Worm (Caenorhabditis elegans) whole organism, L4 larva: ENCODE data around the gene osta-1.

Source experiments
- F10B5.3 ChIP-seq: sonication (generic microtip); optimal IDR thresholded peaks from 2 replicates; lab custom pipeline; 2016; ENCODE audit warnings: mild to moderate bottlenecking, missing genetic modification characterization, missing compliant biosample characterization
- R02D3.7 ChIP-seq: fragments of 150-350 bp; sonication (generic microtip); optimal IDR thresholded peaks from 3 replicates; lab custom pipeline; 2014; ENCODE audit warnings: missing biosample characterization, missing genetic modification characterization
- T20F7.1 ChIP-seq: fragments of 200-800 bp; sonication (Bioruptor generic); optimal IDR thresholded peaks from 2 replicates; lab custom pipeline; 2018; ENCODE audit warnings: mild to moderate bottlenecking, missing genetic modification characterization, missing compliant biosample characterization
- T26A8.4 ChIP-seq: fragments of 200-800 bp; sonication (Bioruptor generic); IDR thresholded peaks from 2 replicates; pipeline ENCODE4 v1.3.6; 2022; ENCODE audit warnings: missing genetic modification characterization, missing compliant biosample characterization
- Y48G9A.11 ChIP-seq: fragments of 200-800 bp; sonication (Bioruptor generic); IDR thresholded peaks from 2 replicates; pipeline ENCODE4 v1.3.6; 2022; ENCODE audit warnings: missing genetic modification reagents, missing genetic modification characterization, missing compliant biosample characterization
- aha-1 ChIP-seq: fragments of 150-350 bp; peaks from one replicate; lab custom pipeline; 2014; ENCODE audit warnings: missing biosample characterization, missing genetic modification characterization
- aly-2 ChIP-seq: sonication (generic microtip); optimal IDR thresholded peaks from 2 replicates; lab custom pipeline; 2018; ENCODE audit warnings: missing biosample characterization, missing genetic modification characterization
- ama-1 ChIP-seq: fragments of 150-350 bp; optimal IDR thresholded peaks from 2 replicates; lab custom pipeline; 2014; ENCODE audit warnings: inconsistent platforms, mixed read lengths
- attf-4 ChIP-seq: sonication (generic microtip); optimal IDR thresholded peaks from 3 replicates; lab custom pipeline; 2017; ENCODE audit warnings: missing biosample characterization, missing genetic modification characterization
- cey-2 ChIP-seq: sonication (generic microtip); optimal IDR thresholded peaks from 3 replicates; lab custom pipeline; 2017; ENCODE audit warnings: missing genetic modification characterization, mild to moderate bottlenecking, missing compliant biosample characterization, antibody characterized with exemption, borderline replicate concordance; ENCODE audit not compliant: insufficient read depth
- daf-16 ChIP-seq, 3 experiments: sonication (generic microtip); optimal IDR thresholded peaks; 2 replicates each; lab custom pipeline; 2016 to 2017; ENCODE audit warnings: missing genetic modification characterization in 3 of 3, missing genetic modification reagents in 3 of 3, mild to moderate bottlenecking in 2 of 3, missing compliant biosample characterization in 2 of 3, missing biosample characterization in 1 of 3, moderate library complexity in 1 of 3
- daf-19 ChIP-seq: fragments of 200-800 bp; sonication (Bioruptor generic); conservative IDR thresholded peaks from 2 replicates; pipeline ENCODE4 v1.3.6; 2022; ENCODE audit warnings: missing genetic modification characterization, missing compliant biosample characterization
- daf-8 ChIP-seq: fragments of 200-800 bp; sonication (Bioruptor generic); IDR thresholded peaks from 2 replicates; pipeline ENCODE4 v1.3.6; 2022; ENCODE audit warnings: missing genetic modification characterization, missing compliant biosample characterization
- dmd-9 ChIP-seq: fragments of 200-800 bp; sonication (Bioruptor generic); IDR thresholded peaks from 2 replicates; pipeline ENCODE4 v1.3.6; 2022; ENCODE audit warnings: missing genetic modification reagents, missing genetic modification characterization, missing compliant biosample characterization
- dpl-1 ChIP-seq: fragments of 150-350 bp; optimal IDR thresholded peaks from 2 replicates; lab custom pipeline; 2014; ENCODE audit warnings: missing biosample characterization, missing genetic modification reagents, missing genetic modification characterization
- dve-1 ChIP-seq: sonication (generic microtip); optimal IDR thresholded peaks from 2 replicates; lab custom pipeline; 2017; ENCODE audit warnings: antibody characterized with exemption, mild to moderate bottlenecking, missing genetic modification characterization, missing compliant biosample characterization; ENCODE audit not compliant: insufficient read depth
- egl-43 ChIP-seq: fragments of 200-800 bp; sonication (Bioruptor generic); IDR thresholded peaks from 2 replicates; pipeline ENCODE4 v1.3.6; 2022; ENCODE audit warnings: missing genetic modification reagents, missing genetic modification characterization, missing compliant biosample characterization
- hlh-11 ChIP-seq: fragments of 200-800 bp; sonication (Bioruptor generic); optimal IDR thresholded peaks from 2 replicates; lab custom pipeline; 2018; ENCODE audit warnings: mild to moderate bottlenecking, missing genetic modification characterization, missing compliant biosample characterization
- hlh-30 ChIP-seq: sonication (generic microtip); optimal IDR thresholded peaks from 2 replicates; lab custom pipeline; 2017; ENCODE audit warnings: antibody characterized with exemption, mild to moderate bottlenecking, missing genetic modification characterization, missing compliant biosample characterization; ENCODE audit not compliant: insufficient read depth
- jun-1 ChIP-seq: fragments of 150-350 bp; optimal IDR thresholded peaks from 2 replicates; lab custom pipeline; 2014; ENCODE audit warnings: missing biosample characterization, missing genetic modification reagents, missing genetic modification characterization
- lim-7 ChIP-seq: fragments of 200-800 bp; sonication (Bioruptor generic); IDR thresholded peaks from 2 replicates; pipeline ENCODE4 v1.3.6; 2022; ENCODE audit warnings: missing genetic modification characterization, missing compliant biosample characterization
- lin-1 ChIP-seq: fragments of 200-800 bp; sonication (Bioruptor generic); IDR thresholded peaks from 2 replicates; pipeline ENCODE4 v1.3.6; 2022; ENCODE audit warnings: missing genetic modification reagents, missing genetic modification characterization, missing compliant biosample characterization
- lin-29 ChIP-seq: fragments of 200-800 bp; sonication (Bioruptor generic); IDR thresholded peaks from 2 replicates; pipeline ENCODE4 v1.3.6; 2022; ENCODE audit warnings: missing genetic modification reagents, missing genetic modification characterization, missing compliant biosample characterization
- lsy-2 ChIP-seq, 2 experiments: fragments of 150-350 bp in 1 of 2; sonication (generic microtip) in 1 of 2; optimal IDR thresholded peaks; 2 replicates each; lab custom pipeline; 2014 to 2017; ENCODE audit warnings: missing biosample characterization in 2 of 2, missing genetic modification characterization in 2 of 2
- mdt-29 ChIP-seq: fragments of 200-800 bp; sonication (Bioruptor generic); IDR thresholded peaks from 2 replicates; pipeline ENCODE4 v1.3.6; 2022; ENCODE audit warnings: missing genetic modification reagents, missing genetic modification characterization, missing compliant biosample characterization
- mep-1 ChIP-seq: fragments of 150-350 bp; sonication (generic microtip); optimal IDR thresholded peaks from 3 replicates; lab custom pipeline; 2014; ENCODE audit warnings: missing biosample characterization, missing genetic modification characterization
- mes-2 ChIP-seq: sonication (generic microtip); optimal IDR thresholded peaks from 2 replicates; lab custom pipeline; 2016; ENCODE audit warnings: missing genotype, mild to moderate bottlenecking, missing genetic modification characterization, missing compliant biosample characterization; ENCODE audit not compliant: poor library complexity, severe bottlenecking
- mxl-3 ChIP-seq: fragments of 200-800 bp; sonication (Bioruptor generic); optimal IDR thresholded peaks from 2 replicates; lab custom pipeline; 2018; ENCODE audit warnings: mild to moderate bottlenecking, missing genetic modification characterization, missing compliant biosample characterization
- nhr-10 ChIP-seq: fragments of 150-350 bp; optimal IDR thresholded peaks from 2 replicates; lab custom pipeline; 2014; ENCODE audit warnings: missing biosample characterization, missing genetic modification characterization
- nhr-102 ChIP-seq: sonication (generic microtip); optimal IDR thresholded peaks from 2 replicates; lab custom pipeline; 2016; ENCODE audit warnings: mild to moderate bottlenecking, missing genetic modification characterization, moderate library complexity, missing compliant biosample characterization
- nhr-11 ChIP-seq: fragments of 150-350 bp; optimal IDR thresholded peaks from 2 replicates; lab custom pipeline; 2014; ENCODE audit warnings: missing biosample characterization, missing genetic modification characterization
- nhr-41 ChIP-seq: fragments of 200-800 bp; sonication (Bioruptor generic); IDR thresholded peaks from 2 replicates; pipeline ENCODE4 v1.3.6; 2022; ENCODE audit warnings: missing genetic modification reagents, missing genetic modification characterization, missing compliant biosample characterization
- nhr-6 ChIP-seq: fragments of 150-350 bp; optimal IDR thresholded peaks from 2 replicates; lab custom pipeline; 2014; ENCODE audit warnings: missing biosample characterization, missing genetic modification characterization
- saeg-2 ChIP-seq: fragments of 200-800 bp; sonication (Bioruptor generic); IDR thresholded peaks from 2 replicates; pipeline ENCODE4 v1.3.6; 2022; ENCODE audit warnings: missing genetic modification reagents, missing genetic modification characterization, missing compliant biosample characterization
- set-16 ChIP-seq: fragments of 200-800 bp; sonication (Bioruptor generic); IDR thresholded peaks from 2 replicates; pipeline ENCODE4 v1.3.6; 2022; ENCODE audit warnings: missing genetic modification reagents, missing genetic modification characterization, missing compliant biosample characterization
- skn-1 ChIP-seq: fragments of 150-350 bp; optimal IDR thresholded peaks from 2 replicates; lab custom pipeline; 2014; ENCODE audit warnings: missing biosample characterization, missing genetic modification characterization
- spr-3 ChIP-seq: fragments of 200-800 bp; sonication (Bioruptor generic); optimal IDR thresholded peaks from 2 replicates; lab custom pipeline; 2018; ENCODE audit warnings: mild to moderate bottlenecking, missing genetic modification characterization, missing compliant biosample characterization
- unc-39 ChIP-seq: sonication (generic microtip); optimal IDR thresholded peaks from 2 replicates; lab custom pipeline; 2017; ENCODE audit warnings: missing biosample characterization, missing genetic modification characterization
- unc-62 ChIP-seq, 3 experiments: fragments of 150-350 bp in 1 of 3; sonication (generic microtip); optimal IDR thresholded peaks in 2 of 3; peaks in 1 of 3; 1 replicate in 1 of 3; 2 replicates in 2 of 3; lab custom pipeline; 2014 to 2017; ENCODE audit warnings: missing biosample characterization in 3 of 3, missing genetic modification characterization in 3 of 3, missing genetic modification reagents in 3 of 3, missing genotype in 1 of 3
- vab-7 ChIP-seq: fragments of 200-800 bp; sonication (Bioruptor generic); IDR thresholded peaks from 2 replicates; pipeline ENCODE4 v1.3.6; 2022; ENCODE audit warnings: missing genetic modification reagents, missing genetic modification characterization, missing compliant biosample characterization
- zfp-2 ChIP-seq: sonication (generic microtip); optimal IDR thresholded peaks from 2 replicates; lab custom pipeline; 2016; ENCODE audit warnings: mild to moderate bottlenecking, missing genetic modification characterization, missing compliant biosample characterization
- zfp-3 ChIP-seq: fragments of 200-800 bp; sonication (Bioruptor generic); conservative IDR thresholded peaks from 2 replicates; pipeline ENCODE4 v1.3.6; 2022; ENCODE audit warnings: missing genetic modification reagents, missing genetic modification characterization, missing compliant biosample characterization
- ztf-7 ChIP-seq: fragments of 150-350 bp; optimal IDR thresholded peaks from 2 replicates; lab custom pipeline; 2014; ENCODE audit warnings: missing biosample characterization, missing genetic modification characterization

Gene osta-1

DNA sequence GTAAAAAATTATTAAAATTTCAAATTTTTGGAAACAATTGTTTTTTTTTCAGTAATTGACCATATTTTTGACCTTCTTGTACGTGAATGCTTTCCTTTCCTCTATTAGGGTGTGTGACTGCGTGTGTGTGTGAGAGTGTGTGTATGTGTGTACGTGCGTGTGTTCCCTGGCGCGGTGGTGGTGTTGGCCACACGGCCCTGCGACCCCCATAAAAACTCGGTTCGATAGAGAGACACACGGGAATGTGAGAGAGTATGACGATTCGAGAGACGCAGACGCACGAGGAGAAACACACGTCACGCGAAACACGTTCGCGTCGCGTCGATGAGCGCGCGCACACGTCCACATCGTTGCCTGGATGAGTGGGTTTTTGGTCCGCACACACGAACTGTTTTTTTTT, 12.3 kb downstream of the osta-1 start (continued):
- TF ChIP-seq nhr-41 (GFP tag; lab: Robert Waterston, UW) (peak; percentile 91), mes-2 (peak; percentile 80), T20F7.1 (GFP tag; lab: Kevin White, UChicago) (peak; percentile 65), hlh-30 (peak; percentile 98), lin-29 (GFP tag; lab: Robert Waterston, UW) (0 out of 2 replicates have a peak, but pooled peaks have one; percentile 31), mep-1 (peak; percentile 84), mdt-29 (GFP tag; lab: Robert Waterston, UW) (no peak), zfp-3 (GFP tag; lab: Robert Waterston, UW) (0 out of 2 replicates have a peak, but pooled peaks have one; percentile 44), nhr-102 (peak; percentile 38), cey-2 (no peak), ama-1 (no peak), aha-1 (peak; percentile 98), dve-1 (tag; lab: Kevin White, UChicago) (peak; percentile 80), ztf-7 (tag; lab: Kevin White, UChicago) (peak; percentile 60), vab-7 (0 out of 2 replicates have a peak, but pooled peaks have one; percentile 18)

DNA sequence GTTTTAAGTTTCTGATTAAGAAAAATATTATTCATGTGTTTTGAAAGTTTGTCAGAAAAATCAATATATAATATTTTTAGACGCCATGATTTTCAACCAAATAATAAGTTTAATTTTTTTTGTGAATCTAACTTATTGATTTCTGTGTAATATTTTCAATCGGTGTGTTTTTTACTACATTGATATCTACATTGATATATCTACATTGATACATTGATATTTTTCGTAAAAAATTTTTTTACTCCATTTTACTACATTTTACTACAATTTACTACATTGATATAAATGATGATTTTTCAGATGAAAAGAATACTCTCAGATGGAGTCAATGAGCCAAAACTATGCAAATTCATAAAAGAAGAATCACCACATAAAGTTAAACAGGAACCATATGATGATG, 12.8 kb downstream of the osta-1 start, which contains the start of gene gmeb-1:
TSS of gene gmeb-1 (plus strand) at position 301 of the 400 bp plus-strand sequence.
- no peak for TF ChIP-seq spr-3 (GFP tag; lab: Kevin White, UChicago)
- TF ChIP-seq lsy-2 (tag; optimal IDR thresholded peaks at IDR 0.05; lab: Kevin White, UChicago): no peak
- TF ChIP-seq saeg-2: no peak
- no peak for TF ChIP-seq nhr-6 (tag; lab: Kevin White, UChicago)

DNA sequence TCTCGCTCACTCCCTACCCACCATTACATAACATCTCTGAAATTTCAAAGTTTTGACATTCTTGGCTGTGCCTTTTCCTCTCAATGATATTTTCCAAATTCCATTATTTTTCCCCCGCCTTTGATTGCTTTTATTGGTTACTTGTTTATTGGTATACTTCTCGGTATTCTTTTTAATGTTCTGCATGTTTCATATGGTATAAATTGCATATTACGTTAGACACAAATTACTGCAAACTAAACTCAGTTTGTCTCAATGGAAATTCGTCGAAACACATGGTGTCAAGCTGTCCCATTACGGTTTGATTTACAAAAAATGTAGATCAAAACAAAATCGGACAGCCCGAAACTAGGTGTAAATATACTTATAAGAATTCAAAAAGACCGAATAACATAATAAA, 15.5 kb downstream of the osta-1 start:
- TF ChIP-seq T26A8.4 (GFP tag; lab: Robert Waterston, UW) (no peak), daf-16 (GFP tag; optimal IDR thresholded peaks at IDR 0.05; lab: Kevin White, UChicago) (no peak), daf-16 (tag; optimal IDR thresholded peaks at IDR 0.05; lab: Kevin White, UChicago) (no peak), mep-1 (peak; percentile 16)

DNA sequence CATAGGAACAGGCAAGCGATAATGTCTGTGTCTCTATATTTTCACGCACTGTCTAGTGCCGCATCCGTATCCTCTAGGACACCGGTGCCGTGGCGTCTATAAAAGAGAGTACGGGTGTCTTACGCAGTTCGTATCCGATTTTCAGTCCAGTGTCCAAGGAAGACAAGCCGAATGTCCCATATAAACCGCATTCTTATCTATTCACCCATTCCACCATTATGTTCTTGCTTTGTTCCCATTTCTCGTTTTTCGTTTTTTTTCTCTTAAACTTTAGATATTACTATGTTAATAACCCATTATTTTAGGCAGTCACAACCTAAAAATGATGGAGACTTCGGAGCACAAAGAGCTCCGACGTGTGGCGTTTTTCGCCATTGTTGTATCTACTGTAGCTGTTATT, 16.6 kb downstream of the osta-1 start, which contains the start of gene sqt-2:
TSS of gene sqt-2 (plus strand) at position 301 of the 400 bp plus-strand sequence.
- no peak for TF ChIP-seq mxl-3
- TF ChIP-seq skn-1 (tag; lab: Kevin White, UChicago): no peak
- TF ChIP-seq daf-8 (GFP tag; lab: Robert Waterston, UW): no peak
- TF ChIP-seq lin-29 (GFP tag; lab: Robert Waterston, UW): no peak

DNA sequence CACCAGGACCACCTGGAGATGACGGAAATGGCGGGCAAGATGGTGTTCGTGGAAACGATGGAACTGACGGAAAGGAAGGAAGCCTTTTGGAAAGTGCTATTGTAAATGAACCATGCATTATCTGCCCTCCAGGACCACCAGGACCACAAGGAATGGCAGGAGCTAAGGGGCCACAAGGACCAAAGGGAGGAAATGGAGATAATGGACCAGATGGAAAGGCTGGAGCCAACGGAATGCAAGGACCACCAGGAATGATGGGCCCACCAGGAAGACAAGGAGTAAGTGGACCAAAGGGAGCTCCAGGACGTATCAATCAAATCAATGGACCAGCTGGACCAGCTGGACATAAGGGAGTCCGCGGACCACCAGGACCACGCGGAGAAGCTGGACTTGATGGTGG, 17.3 kb downstream of the osta-1 start:
- TF ChIP-seq nhr-6 (tag; lab: Kevin White, UChicago): no peak
- TF ChIP-seq F10B5.3 (tag; lab: Kevin White, UChicago): no peak
- no peak for TF ChIP-seq zfp-2
- no peak for TF ChIP-seq daf-16 (GFP tag; optimal IDR thresholded peaks at IDR 0.05; lab: Kevin White, UChicago)
- no peak for TF ChIP-seq daf-16 (tag; optimal IDR thresholded peaks at IDR 0.05; lab: Kevin White, UChicago)
- no peak for TF ChIP-seq R02D3.7 (tag; lab: Kevin White, UChicago)
- TF ChIP-seq lim-7: 0 out of 2 replicates have a peak, but pooled peaks have one; percentile 27
- no peak for TF ChIP-seq nhr-10
- no peak for TF ChIP-seq aly-2 (tag; lab: Kevin White, UChicago)
- no peak for TF ChIP-seq nhr-11 (tag; lab: Kevin White, UChicago)
- no peak for TF ChIP-seq T26A8.4 (GFP tag; lab: Robert Waterston, UW)
- no peak for TF ChIP-seq cey-2
- TF ChIP-seq daf-19 (GFP tag; lab: Robert Waterston, UW): no peak
- TF ChIP-seq jun-1 (tag; lab: Kevin White, UChicago): no peak
- TF ChIP-seq unc-39: no peak
- TF ChIP-seq hlh-11 (tag; lab: Kevin White, UChicago): no peak
- TF ChIP-seq Y48G9A.11 (GFP tag; lab: Robert Waterston, UW): no peak
- TF ChIP-seq set-16: peak; percentile 57; the same call in 1 of the 2 replicates
- TF ChIP-seq lin-1: no peak
- TF ChIP-seq unc-62 (GFP tag; optimal IDR thresholded peaks at IDR 0.05 in 1 of 2; lab: Kevin White, UChicago): no peak
- TF ChIP-seq unc-62 (tag; optimal IDR thresholded peaks at IDR 0.05; lab: Kevin White, UChicago): no peak
- TF ChIP-seq egl-43 (GFP tag; lab: Robert Waterston, UW): peak; percentile 4; the same call in 1 of the 2 replicates
- no peak for TF ChIP-seq vab-7
- no peak for TF ChIP-seq dpl-1 (GFP tag; lab: Kevin White, UChicago)
- TF ChIP-seq dmd-9: no peak
- TF ChIP-seq attf-4: no peak
